Worm (Caenorhabditis elegans) whole organism, mixed stage, embryonic: ENCODE results near the gene nep-18.
"Not testable (repeated sequence)": the region's sequence is repeated elsewhere in the genome, so short reads cannot be mapped to it uniquely, and the experiment has no call there.

Experiments
- M03D4.4 ChIP-seq: sonication (generic microtip); optimal IDR thresholded peaks from 2 replicates; lab custom pipeline; 2017; ENCODE audit warnings: mild to moderate bottlenecking, missing genetic modification characterization, missing compliant biosample characterization
- bed-3 ChIP-seq: fragments of 200-800 bp; sonication (Bioruptor generic); optimal IDR thresholded peaks from 3 replicates; lab custom pipeline; 2018; ENCODE audit warnings: mild to moderate bottlenecking, missing genetic modification characterization, moderate library complexity, missing compliant biosample characterization
- blmp-1 ChIP-seq: fragments of 150-350 bp; optimal IDR thresholded peaks from 2 replicates; lab custom pipeline; 2014; ENCODE audit warnings: missing biosample characterization, missing genetic modification characterization
- ceh-39 ChIP-seq: fragments of 150-350 bp; optimal IDR thresholded peaks from 2 replicates; lab custom pipeline; 2014; ENCODE audit warnings: missing biosample characterization, missing genetic modification characterization
- ceh-43 ChIP-seq: fragments of 200-800 bp; sonication (Bioruptor generic); optimal IDR thresholded peaks from 2 replicates; lab custom pipeline; 2018; ENCODE audit warnings: mild to moderate bottlenecking, missing genetic modification characterization, moderate library complexity, missing compliant biosample characterization
- ceh-83 ChIP-seq: fragments of 200-800 bp; sonication (Bioruptor generic); optimal IDR thresholded peaks from 2 replicates; lab custom pipeline; 2018; ENCODE audit warnings: mild to moderate bottlenecking, missing genetic modification characterization, missing compliant biosample characterization
- ces-1 ChIP-seq: fragments of 150-350 bp; optimal IDR thresholded peaks from 2 replicates; lab custom pipeline; 2014; ENCODE audit warnings: missing biosample characterization, missing genetic modification reagents, missing genetic modification characterization
- cnd-1 ChIP-seq: fragments of 200-800 bp; sonication (Bioruptor generic); optimal IDR thresholded peaks from 2 replicates; lab custom pipeline; 2018; ENCODE audit warnings: mild to moderate bottlenecking, missing genetic modification characterization, missing compliant biosample characterization
- elt-1 ChIP-seq: sonication (generic microtip); optimal IDR thresholded peaks from 2 replicates; lab custom pipeline; 2017; ENCODE audit warnings: missing genetic modification characterization, mild to moderate bottlenecking, missing compliant biosample characterization, antibody characterized with exemption, moderate library complexity, borderline replicate concordance; ENCODE audit not compliant: insufficient read depth
- elt-3 ChIP-seq: fragments of 150-350 bp; optimal IDR thresholded peaks from 2 replicates; lab custom pipeline; 2014; ENCODE audit warnings: missing biosample characterization, missing genetic modification characterization
- flh-1 ChIP-seq: fragments of 200-800 bp; sonication (Bioruptor generic); optimal IDR thresholded peaks from 2 replicates; lab custom pipeline; 2018; ENCODE audit warnings: mild to moderate bottlenecking, missing genetic modification characterization, moderate library complexity, missing compliant biosample characterization
- ham-2 ChIP-seq: fragments of 200-800 bp; sonication (Bioruptor generic); optimal IDR thresholded peaks from 2 replicates; lab custom pipeline; 2018; ENCODE audit warnings: mild to moderate bottlenecking, missing genetic modification characterization, missing compliant biosample characterization
- hlh-1 ChIP-seq: fragments of 150-350 bp; optimal IDR thresholded peaks from 2 replicates; lab custom pipeline; 2014; ENCODE audit warnings: missing biosample characterization, missing genetic modification reagents, missing genetic modification characterization
- lin-13 ChIP-seq: fragments of 150-350 bp; optimal IDR thresholded peaks from 2 replicates; lab custom pipeline; 2014; ENCODE audit warnings: missing biosample characterization, missing genetic modification characterization
- lin-32 ChIP-seq: fragments of 200-800 bp; sonication (Bioruptor generic); optimal IDR thresholded peaks from 2 replicates; lab custom pipeline; 2018; ENCODE audit warnings: mild to moderate bottlenecking, missing genetic modification characterization, missing compliant biosample characterization
- lsy-2 ChIP-seq: fragments of 150-350 bp; optimal IDR thresholded peaks from 2 replicates; lab custom pipeline; 2014; ENCODE audit warnings: missing biosample characterization, missing genetic modification characterization
- mab-5 ChIP-seq: fragments of 150-350 bp; optimal IDR thresholded peaks from 2 replicates; lab custom pipeline; 2014; ENCODE audit warnings: missing biosample characterization, missing genetic modification characterization
- mep-1 ChIP-seq: fragments of 150-350 bp; optimal IDR thresholded peaks from 2 replicates; lab custom pipeline; 2017; ENCODE audit warnings: missing biosample characterization, missing genetic modification reagents, missing genetic modification characterization, inconsistent platforms
- mls-2 ChIP-seq: sonication (generic microtip); optimal IDR thresholded peaks from 2 replicates; lab custom pipeline; 2016; ENCODE audit warnings: mild to moderate bottlenecking, missing genetic modification characterization, moderate library complexity, missing compliant biosample characterization
- nhr-12 ChIP-seq: fragments of 150-350 bp; optimal IDR thresholded peaks from 2 replicates; lab custom pipeline; 2014; ENCODE audit warnings: missing biosample characterization, missing genetic modification characterization
- nhr-2 ChIP-seq: fragments of 150-350 bp; optimal IDR thresholded peaks from 2 replicates; lab custom pipeline; 2014; ENCODE audit warnings: missing biosample characterization, missing genetic modification characterization
- nhr-237 ChIP-seq: fragments of 150-350 bp; optimal IDR thresholded peaks from 2 replicates; lab custom pipeline; 2014; ENCODE audit warnings: missing biosample characterization, missing genetic modification characterization
- nhr-28 ChIP-seq: fragments of 150-350 bp; optimal IDR thresholded peaks from 2 replicates; lab custom pipeline; 2014; ENCODE audit warnings: missing biosample characterization, missing genetic modification characterization
- nhr-76 ChIP-seq: sonication (generic microtip); optimal IDR thresholded peaks from 2 replicates; lab custom pipeline; 2017; ENCODE audit warnings: missing biosample characterization, missing genetic modification characterization
- pha-4 ChIP-seq: fragments of 150-350 bp; optimal IDR thresholded peaks from 2 replicates; lab custom pipeline; 2018; ENCODE audit warnings: missing biosample characterization, missing genetic modification reagents, missing genetic modification characterization
- snpc-4 ChIP-seq: fragments of 150-350 bp; optimal IDR thresholded peaks from 2 replicates; lab custom pipeline; 2014; ENCODE audit warnings: missing biosample characterization, missing genetic modification characterization
- sptf-1 ChIP-seq: sonication (generic microtip); optimal IDR thresholded peaks from 2 replicates; lab custom pipeline; 2017; ENCODE audit warnings: mild to moderate bottlenecking, missing genetic modification characterization, moderate library complexity, missing compliant biosample characterization
- tbx-8 ChIP-seq: fragments of 200-800 bp; sonication (Bioruptor generic); optimal IDR thresholded peaks from 2 replicates; lab custom pipeline; 2018; ENCODE audit warnings: mild to moderate bottlenecking, missing genetic modification characterization, moderate library complexity, missing compliant biosample characterization
- unc-120 ChIP-seq: sonication (generic microtip); optimal IDR thresholded peaks from 2 replicates; lab custom pipeline; 2017; ENCODE audit warnings: missing genetic modification characterization, missing compliant biosample characterization; ENCODE audit not compliant: poor library complexity, severe bottlenecking
- unc-39 ChIP-seq: fragments of 150-350 bp; optimal IDR thresholded peaks from 2 replicates; lab custom pipeline; 2014; ENCODE audit warnings: missing biosample characterization, missing genetic modification characterization
- unc-62 ChIP-seq: fragments of 150-350 bp; optimal IDR thresholded peaks from 2 replicates; lab custom pipeline; 2014; ENCODE audit warnings: missing biosample characterization, missing genetic modification reagents, missing genetic modification characterization
- zip-8 ChIP-seq: fragments of 150-350 bp; optimal IDR thresholded peaks from 2 replicates; lab custom pipeline; 2014; ENCODE audit warnings: missing biosample characterization, missing genetic modification characterization
- ztf-11 ChIP-seq: fragments of 150-350 bp; optimal IDR thresholded peaks from 2 replicates; lab custom pipeline; 2014; ENCODE audit warnings: missing biosample characterization, missing genetic modification characterization

nep-18 gene

DNA sequence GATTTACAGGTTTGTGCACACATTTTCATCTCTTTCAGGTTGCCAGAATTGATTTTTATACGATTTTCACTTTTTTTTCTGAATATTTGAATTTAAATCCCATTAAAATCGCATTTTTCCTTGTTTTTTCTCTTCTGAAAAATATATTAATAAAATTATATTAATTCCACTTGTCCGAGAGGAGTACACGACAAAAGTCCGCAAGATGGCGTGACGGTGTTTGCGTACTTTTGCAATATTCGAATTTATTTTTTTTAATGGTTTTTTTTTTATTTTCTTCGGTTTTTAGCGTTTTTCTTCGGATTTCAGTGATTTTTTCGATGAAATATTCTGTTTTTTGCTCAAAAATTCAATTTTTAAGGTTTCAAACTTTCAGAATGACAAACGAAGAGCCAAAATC lies 1.0 kb upstream of the nep-18 start, which contains the start of gene usp-39:
TSS of gene usp-39 (plus strand) at position 377 of the 400 bp plus-strand sequence.
- TF ChIP-seq unc-120 (tag; lab: Kevin White, UChicago): no peak
- TF ChIP-seq ceh-39 (tag; lab: Kevin White, UChicago): no peak
- no peak for TF ChIP-seq unc-62 (GFP tag; lab: Kevin White, UChicago)
- no peak for TF ChIP-seq ceh-43 (GFP tag; lab: Kevin White, UChicago)
- TF ChIP-seq pha-4 (tag; lab: Kevin White, UChicago): peak; percentile 65
- TF ChIP-seq tbx-8: no peak
- no peak for TF ChIP-seq mls-2 (tag; lab: Kevin White, UChicago)
- TF ChIP-seq nhr-76 (tag; lab: Kevin White, UChicago): no peak
- no peak for TF ChIP-seq cnd-1
- no peak for TF ChIP-seq elt-3
- TF ChIP-seq nhr-28: no peak
- no peak for TF ChIP-seq elt-1 (tag; lab: Kevin White, UChicago)
- no peak for TF ChIP-seq snpc-4 (tag; lab: Kevin White, UChicago)
- TF ChIP-seq ceh-83 (GFP tag; lab: Kevin White, UChicago): peak; percentile 26
- no peak for TF ChIP-seq nhr-2 (tag; lab: Kevin White, UChicago)
- no peak for TF ChIP-seq ham-2 (GFP tag; lab: Kevin White, UChicago)
- peak; percentile 66 for TF ChIP-seq mep-1 (tag; lab: Kevin White, UChicago)
- TF ChIP-seq ces-1 (GFP tag; lab: Kevin White, UChicago): peak; percentile 98
- TF ChIP-seq nhr-237 (tag; lab: Kevin White, UChicago): peak; percentile 65
- TF ChIP-seq M03D4.4 (tag; lab: Kevin White, UChicago): no peak
- no peak for TF ChIP-seq flh-1 (GFP tag; lab: Kevin White, UChicago)
- peak; percentile 80 for TF ChIP-seq lsy-2
- TF ChIP-seq sptf-1 (tag; lab: Kevin White, UChicago): peak; percentile 25
- TF ChIP-seq lin-13 (tag; lab: Kevin White, UChicago): peak; percentile 46
- TF ChIP-seq hlh-1 (tag; lab: Kevin White, UChicago): no peak
- TF ChIP-seq blmp-1 (tag; lab: Kevin White, UChicago): no peak
- TF ChIP-seq ztf-11: no peak
- no peak for TF ChIP-seq unc-39 (tag; lab: Kevin White, UChicago)
- TF ChIP-seq mab-5: peak; percentile 80
- no peak for TF ChIP-seq nhr-12 (tag; lab: Kevin White, UChicago)
- no peak for TF ChIP-seq bed-3 (GFP tag; lab: Kevin White, UChicago)
- no peak for TF ChIP-seq zip-8 (tag; lab: Kevin White, UChicago)

DNA sequence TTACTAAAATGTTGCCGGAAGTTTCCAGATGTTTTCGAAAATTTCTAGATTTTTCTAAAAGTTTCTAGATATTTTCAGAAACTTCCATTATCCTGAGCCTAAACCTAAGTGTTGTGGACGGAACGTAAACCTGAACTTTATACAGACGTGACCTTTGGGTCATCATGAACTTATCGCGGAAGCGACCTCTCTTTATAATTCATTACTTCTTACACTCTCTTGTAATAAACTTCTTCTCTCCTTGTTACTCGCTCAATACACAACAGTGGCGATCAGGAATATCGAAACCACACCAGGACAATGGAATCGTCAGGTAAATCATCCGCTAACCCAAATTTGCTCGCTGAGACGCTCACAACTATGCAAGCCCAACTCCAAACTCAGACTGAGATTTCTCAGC lies 10.2 kb downstream of the nep-18 start, which contains the start of gene K02F6.1:
TSS of gene K02F6.1 (plus strand) at position 301 of the 400 bp plus-strand sequence.
- not testable (repeated sequence) for TF ChIP-seq elt-1 (tag; lab: Kevin White, UChicago); M03D4.4 (tag; lab: Kevin White, UChicago); elt-3

DNA sequence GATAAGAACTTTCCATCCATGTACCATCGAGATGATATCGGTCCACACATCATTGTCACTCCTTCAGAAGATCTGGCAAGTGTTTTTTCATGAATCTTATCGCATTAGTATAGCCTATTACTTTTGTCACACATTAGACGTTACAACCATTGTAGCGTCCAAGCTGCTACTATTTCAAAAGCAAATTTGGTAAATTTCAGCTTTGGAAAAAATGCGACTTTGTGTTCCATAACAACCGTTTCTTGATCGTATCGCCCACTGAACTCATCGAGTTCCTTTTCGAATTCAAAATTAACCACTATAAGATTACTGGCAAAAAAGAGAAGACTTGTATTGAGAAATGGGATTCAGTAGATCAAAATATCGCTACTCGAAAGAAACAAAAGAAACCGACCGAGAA lies 10.8 kb downstream of the nep-18 start:
- TF ChIP-seq sptf-1 (tag; lab: Kevin White, UChicago) (no peak), bed-3 (GFP tag; lab: Kevin White, UChicago) (no peak), hlh-1 (tag; lab: Kevin White, UChicago) (no peak), unc-120 (tag; lab: Kevin White, UChicago) (no peak), pha-4 (tag; lab: Kevin White, UChicago) (no peak)

DNA sequence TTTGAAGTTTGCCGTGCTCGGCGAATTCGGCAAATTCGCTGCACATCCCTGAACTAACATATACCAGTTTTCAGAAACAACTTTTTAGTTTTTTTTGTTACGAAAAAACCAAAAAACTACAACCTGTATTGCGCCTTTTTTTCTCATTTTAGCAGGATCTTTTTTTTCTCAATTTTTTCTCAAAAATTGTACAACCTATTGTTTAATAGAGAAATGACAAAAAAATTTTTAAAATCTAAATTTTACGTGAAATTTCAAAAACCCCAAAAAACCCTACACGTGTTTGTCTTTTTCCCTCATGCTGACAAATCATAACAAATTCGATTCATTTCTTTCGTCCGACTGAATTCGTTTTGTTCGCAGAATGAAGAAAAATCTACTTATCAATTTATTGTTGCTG lies 17.9 kb downstream of the nep-18 start, which contains the start of gene K02F6.3:
TSS of gene K02F6.3 (plus strand) at position 301 of the 400 bp plus-strand sequence.
- TF ChIP-seq pha-4 (tag; lab: Kevin White, UChicago) (no peak), tbx-8 (no peak), unc-62 (GFP tag; lab: Kevin White, UChicago) (no peak), elt-3 (no peak), zip-8 (tag; lab: Kevin White, UChicago) (no peak), sptf-1 (tag; lab: Kevin White, UChicago) (no peak), blmp-1 (tag; lab: Kevin White, UChicago) (no peak), unc-39 (tag; lab: Kevin White, UChicago) (no peak), flh-1 (GFP tag; lab: Kevin White, UChicago) (no peak), ceh-39 (tag; lab: Kevin White, UChicago) (no peak), nhr-76 (tag; lab: Kevin White, UChicago) (no peak), lsy-2 (no peak), snpc-4 (tag; lab: Kevin White, UChicago) (no peak), lin-32 (GFP tag; lab: Kevin White, UChicago) (no peak), cnd-1 (no peak), nhr-2 (tag; lab: Kevin White, UChicago) (no peak), mls-2 (tag; lab: Kevin White, UChicago) (no peak), nhr-237 (tag; lab: Kevin White, UChicago) (no peak), mab-5 (no peak)
